Worm (Caenorhabditis elegans) whole organism, midembryonic: ENCODE data around the gene ZK945.7.

Experiments used
- T22C8.4 ChIP-seq: fragments of 200-800 bp; sonication (Bioruptor generic); IDR thresholded peaks from 2 replicates; pipeline ENCODE4 v1.3.6; 2022; ENCODE audit warnings: missing genetic modification characterization, missing compliant biosample characterization
- cog-1 ChIP-seq: sonication (generic microtip); optimal IDR thresholded peaks from 2 replicates; lab custom pipeline; 2016; ENCODE audit warnings: missing genetic modification characterization, missing compliant biosample characterization
- flt-1 ChIP-seq: fragments of 200-800 bp; sonication (Bioruptor generic); IDR thresholded peaks from 2 replicates; pipeline ENCODE4 v1.3.6; 2022; ENCODE audit warnings: missing genetic modification characterization, missing compliant biosample characterization
- klf-2 ChIP-seq: fragments of 200-800 bp; sonication (Bioruptor generic); conservative IDR thresholded peaks from 2 replicates; pipeline ENCODE4 v1.3.6; 2022; ENCODE audit warnings: missing genetic modification reagents, missing genetic modification characterization, missing compliant biosample characterization
- med-1 ChIP-seq: sonication (generic microtip); optimal IDR thresholded peaks from 2 replicates; lab custom pipeline; 2017; ENCODE audit warnings: missing genetic modification characterization, mild to moderate bottlenecking, missing compliant biosample characterization, antibody characterized with exemption, missing genetic modification reagents; ENCODE audit not compliant: insufficient read depth
- ref-1 ChIP-seq: fragments of 200-800 bp; sonication (Bioruptor generic); conservative IDR thresholded peaks from 2 replicates; pipeline ENCODE4 v1.3.6; 2022; ENCODE audit warnings: missing genetic modification reagents, missing genetic modification characterization, missing compliant biosample characterization
- tab-1 ChIP-seq: fragments of 200-800 bp; sonication (Bioruptor generic); IDR thresholded peaks from 2 replicates; pipeline ENCODE4 v1.3.6; 2022; ENCODE audit warnings: missing genetic modification characterization, missing compliant biosample characterization
- ztf-23 ChIP-seq: fragments of 200-800 bp; sonication (Bioruptor generic); IDR thresholded peaks from 2 replicates; pipeline ENCODE4 v1.3.6; 2022; ENCODE audit warnings: missing genetic modification reagents, missing genetic modification characterization, missing compliant biosample characterization
- ztf-29 ChIP-seq: fragments of 200-800 bp; sonication (Bioruptor generic); IDR thresholded peaks from 2 replicates; pipeline ENCODE4 v1.3.6; 2022; ENCODE audit warnings: missing genetic modification reagents, missing genetic modification characterization, missing compliant biosample characterization

Gene ZK945.7

DNA sequence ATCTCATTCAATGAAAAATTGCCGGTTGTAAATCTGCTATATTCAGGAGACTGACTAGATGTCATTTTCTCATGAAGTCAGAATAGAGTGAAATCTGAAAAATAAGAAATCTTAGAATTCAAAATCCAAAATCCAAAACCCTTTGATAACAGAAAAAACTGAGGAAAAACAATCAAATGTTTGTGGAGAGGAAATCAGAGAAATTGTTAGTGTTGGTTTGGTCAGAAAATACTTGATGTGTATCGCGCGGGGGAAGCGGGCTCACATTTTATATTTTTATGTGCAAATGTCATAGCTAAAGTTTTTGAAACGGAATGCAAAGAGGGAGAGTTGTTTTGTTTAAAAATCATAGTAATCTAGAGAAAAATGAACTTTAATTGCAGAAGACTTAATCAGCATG lies 23.5 kb upstream of the ZK945.7 start, which contains the start of gene F27E5.5:
F27E5.5 (minus strand) TSS at position 101 of the 400 bp plus-strand sequence.
- TF ChIP-seq tab-1 (GFP tag; lab: Robert Waterston, UW): no peak
- no peak for TF ChIP-seq ref-1 (GFP tag; lab: Robert Waterston, UW)

- no peak for TF ChIP-seq klf-2 (GFP tag; lab: Robert Waterston, UW)
- TF ChIP-seq cog-1: no peak
- TF ChIP-seq tab-1 (GFP tag; lab: Robert Waterston, UW): no peak
- TF ChIP-seq flt-1 (GFP tag; lab: Robert Waterston, UW): no peak
- TF ChIP-seq T22C8.4 (GFP tag; lab: Robert Waterston, UW): no peak
- no peak for TF ChIP-seq med-1 (GFP tag; lab: Kevin White, UChicago)
- TF ChIP-seq ref-1 (GFP tag; lab: Robert Waterston, UW): no peak
- no peak for TF ChIP-seq ztf-23 (GFP tag; lab: Robert Waterston, UW)
- no peak for TF ChIP-seq ztf-29 (GFP tag; lab: Robert Waterston, UW)
These were observed 19.1 kb upstream of the ZK945.7 start, which contains the start of gene F27E5.8 for ce11 chrII:10127389-10127788. TSS of gene F27E5.8 (minus strand) at chrII:10127489.

ce11 chrII:10122465-10122864 lies 14.2 kb upstream of the ZK945.7 start, which contains the start of gene F27E5.7:
TSS of gene F27E5.7 (plus strand) at chrII:10122765.
- TF ChIP-seq tab-1 (GFP tag; lab: Robert Waterston, UW): no peak
- TF ChIP-seq med-1 (GFP tag; lab: Kevin White, UChicago): no peak
- no peak for TF ChIP-seq flt-1 (GFP tag; lab: Robert Waterston, UW)
- no peak for TF ChIP-seq cog-1
- no peak for TF ChIP-seq ztf-29 (GFP tag; lab: Robert Waterston, UW)
- no peak for TF ChIP-seq ztf-23 (GFP tag; lab: Robert Waterston, UW)
- no peak for TF ChIP-seq T22C8.4 (GFP tag; lab: Robert Waterston, UW)
- no peak for TF ChIP-seq klf-2 (GFP tag; lab: Robert Waterston, UW)
- no peak for TF ChIP-seq ref-1 (GFP tag; lab: Robert Waterston, UW)

ce11 chrII:10121725-10122124 lies 13.4 kb upstream of the ZK945.7 start, which contains the start of gene lov-1:
TSS of gene lov-1 (minus strand) at chrII:10121825.
- TF ChIP-seq med-1 (GFP tag; lab: Kevin White, UChicago) (no peak), cog-1 (no peak), tab-1 (GFP tag; lab: Robert Waterston, UW) (no peak), T22C8.4 (GFP tag; lab: Robert Waterston, UW) (no peak), ztf-29 (GFP tag; lab: Robert Waterston, UW) (no peak), ref-1 (GFP tag; lab: Robert Waterston, UW) (no peak), klf-2 (GFP tag; lab: Robert Waterston, UW) (no peak), ztf-23 (GFP tag; lab: Robert Waterston, UW) (no peak), flt-1 (GFP tag; lab: Robert Waterston, UW) (no peak)

DNA sequence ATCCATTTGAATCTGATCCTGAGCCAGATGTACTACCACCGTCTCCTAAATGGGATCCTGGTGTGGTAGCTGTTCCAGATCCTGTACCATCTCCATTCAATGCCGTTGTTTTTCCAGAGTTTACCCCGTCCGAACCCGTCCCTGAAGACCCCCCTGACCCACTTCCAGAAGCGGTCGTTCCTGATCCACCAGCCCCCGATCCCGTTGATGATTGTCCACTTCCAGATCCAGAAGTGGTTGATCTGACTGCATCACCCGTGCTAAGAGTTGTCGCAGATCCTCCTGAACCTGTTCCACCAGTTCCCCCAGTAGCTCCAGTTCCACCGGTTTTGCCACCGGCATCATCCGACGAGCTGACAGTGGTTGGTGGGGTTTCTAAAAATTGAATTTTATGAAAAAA lies 8.4 kb upstream of the ZK945.7 start:
- no peak for TF ChIP-seq flt-1 (GFP tag; lab: Robert Waterston, UW)
- TF ChIP-seq klf-2 (GFP tag; lab: Robert Waterston, UW): no peak
- TF ChIP-seq ztf-29 (GFP tag; lab: Robert Waterston, UW): no peak
- TF ChIP-seq cog-1: no peak
- TF ChIP-seq ref-1 (GFP tag; lab: Robert Waterston, UW): no peak
- TF ChIP-seq med-1 (GFP tag; lab: Kevin White, UChicago): no peak
- no peak for TF ChIP-seq tab-1 (GFP tag; lab: Robert Waterston, UW)
- no peak for TF ChIP-seq T22C8.4 (GFP tag; lab: Robert Waterston, UW)
- TF ChIP-seq ztf-23 (GFP tag; lab: Robert Waterston, UW): no peak

DNA sequence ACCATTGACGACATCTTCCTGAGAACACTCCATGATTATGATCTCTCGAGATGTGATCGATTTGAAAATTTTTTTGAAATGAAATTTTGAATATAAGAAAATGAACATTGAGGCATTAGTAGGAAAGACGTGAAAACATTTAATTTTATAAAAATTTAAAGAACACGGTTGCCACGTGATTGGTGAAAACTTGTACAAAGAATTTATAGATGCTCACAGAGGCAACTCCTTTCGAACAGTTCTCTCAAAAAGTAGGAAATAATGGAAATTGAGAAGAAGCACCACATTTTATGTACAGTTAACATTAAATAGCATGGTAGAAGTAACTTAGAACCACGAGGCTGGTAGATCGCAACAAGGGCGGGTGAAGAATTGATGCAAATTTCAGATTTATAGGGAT lies 1.4 kb downstream of the ZK945.7 start, which contains the start of gene ZK945.6:
ZK945.6 (minus strand) TSS at position 101 of the 400 bp plus-strand sequence.
- no peak for TF ChIP-seq med-1 (GFP tag; lab: Kevin White, UChicago)
- TF ChIP-seq cog-1: no peak
- no peak for TF ChIP-seq flt-1 (GFP tag; lab: Robert Waterston, UW)
- TF ChIP-seq klf-2 (GFP tag; lab: Robert Waterston, UW): no peak
- no peak for TF ChIP-seq ref-1 (GFP tag; lab: Robert Waterston, UW)
- TF ChIP-seq ztf-29 (GFP tag; lab: Robert Waterston, UW): no peak
- TF ChIP-seq T22C8.4 (GFP tag; lab: Robert Waterston, UW): no peak
- no peak for TF ChIP-seq tab-1 (GFP tag; lab: Robert Waterston, UW)
- no peak for TF ChIP-seq ztf-23 (GFP tag; lab: Robert Waterston, UW)

DNA sequence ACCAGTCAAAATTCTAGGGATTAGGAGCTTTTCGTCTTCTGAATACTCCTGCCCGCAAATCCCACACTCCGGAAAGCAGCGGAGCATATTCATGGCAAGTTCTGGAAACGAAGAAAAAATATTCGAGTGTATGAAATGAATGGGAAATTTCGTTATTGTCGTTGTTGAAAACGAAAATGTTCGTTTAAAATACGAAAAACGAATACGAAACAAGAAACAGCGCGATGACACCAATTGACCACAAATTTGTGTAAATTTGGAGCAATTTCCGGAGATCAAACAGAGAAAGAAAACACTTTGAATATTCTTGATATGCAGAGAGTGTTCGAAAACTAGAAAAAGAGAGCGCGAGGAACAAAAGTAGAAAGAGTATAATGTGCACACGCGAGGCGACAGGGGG lies 2.7 kb downstream of the ZK945.7 start, which contains the start of gene ZK945.4:
ZK945.4 (minus strand) TSS at position 101 of the 400 bp plus-strand sequence.
- TF ChIP-seq tab-1 (GFP tag; lab: Robert Waterston, UW): no peak
- no peak for TF ChIP-seq ztf-23 (GFP tag; lab: Robert Waterston, UW)
- no peak for TF ChIP-seq klf-2 (GFP tag; lab: Robert Waterston, UW)
- TF ChIP-seq med-1 (GFP tag; lab: Kevin White, UChicago): no peak
- no peak for TF ChIP-seq ztf-29 (GFP tag; lab: Robert Waterston, UW)
- no peak for TF ChIP-seq cog-1
- no peak for TF ChIP-seq ref-1 (GFP tag; lab: Robert Waterston, UW)
- no peak for TF ChIP-seq flt-1 (GFP tag; lab: Robert Waterston, UW)
- TF ChIP-seq T22C8.4 (GFP tag; lab: Robert Waterston, UW): no peak

- no peak for TF ChIP-seq med-1 (GFP tag; lab: Kevin White, UChicago)
- no peak for TF ChIP-seq T22C8.4 (GFP tag; lab: Robert Waterston, UW)
- TF ChIP-seq tab-1 (GFP tag; lab: Robert Waterston, UW): no peak
- no peak for TF ChIP-seq flt-1 (GFP tag; lab: Robert Waterston, UW)
- TF ChIP-seq cog-1: no peak
- TF ChIP-seq ztf-23 (GFP tag; lab: Robert Waterston, UW): no peak
These were observed 5.1 kb downstream of the ZK945.7 start for ce11 chrII:10103212-10103611.

DNA sequence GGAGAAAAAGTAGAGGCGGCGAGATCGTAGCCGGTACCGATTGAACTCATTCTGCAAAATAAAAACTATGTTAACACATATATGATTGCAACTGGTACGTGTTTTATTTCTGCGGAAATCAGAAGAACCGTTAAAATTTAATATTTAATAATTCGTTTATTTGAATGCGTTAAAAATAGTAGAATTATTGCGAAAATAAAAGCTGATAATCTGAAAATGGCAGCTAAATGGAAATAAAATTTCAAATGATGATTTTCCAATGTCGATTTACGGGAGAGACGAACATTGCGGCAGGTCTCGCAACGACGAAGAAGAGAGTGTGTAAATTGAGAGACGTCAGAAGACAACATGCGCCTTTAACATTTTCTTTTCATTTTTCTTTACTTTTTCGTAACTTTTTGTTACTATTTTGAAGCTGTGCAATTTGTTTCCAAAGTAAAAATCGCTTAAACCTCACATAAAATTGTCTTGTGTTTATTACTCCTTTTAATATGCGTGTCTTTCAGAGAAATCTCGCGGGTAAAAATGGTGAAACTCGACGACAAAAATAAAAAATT lies 8.4 kb downstream of the ZK945.7 start, which contains the start of the genes pas-7 and puf-12:
pas-7 (minus strand) TSS at position 51 of the 557 bp plus-strand sequence.
puf-12 (plus strand) TSS at position 507 of the 557 bp plus-strand sequence.
- TF ChIP-seq T22C8.4 (GFP tag; lab: Robert Waterston, UW): no peak
